Worm (Caenorhabditis elegans) whole organism, late embryonic: Measurements from ENCODE around the gene ZK402.2.

Experiments used
- ceh-18 ChIP-seq: sonication (generic microtip); optimal IDR thresholded peaks from 2 replicates; lab custom pipeline; 2016; ENCODE audit warnings: missing genetic modification characterization, missing compliant biosample characterization
- ceh-19 ChIP-seq: fragments of 200-800 bp; sonication (Bioruptor generic); optimal IDR thresholded peaks from 2 replicates; lab custom pipeline; 2018; ENCODE audit warnings: mild to moderate bottlenecking, missing genetic modification characterization, missing compliant biosample characterization
- ceh-6 ChIP-seq: fragments of 200-800 bp; sonication (Bioruptor generic); optimal IDR thresholded peaks from 2 replicates; lab custom pipeline; 2018; ENCODE audit warnings: mild to moderate bottlenecking, missing genetic modification characterization, missing compliant biosample characterization
- che-1 ChIP-seq: sonication (generic microtip); optimal IDR thresholded peaks from 2 replicates; lab custom pipeline; 2016; ENCODE audit warnings: mild to moderate bottlenecking, missing genetic modification characterization, missing compliant biosample characterization
- dmd-4 ChIP-seq: sonication (generic microtip); optimal IDR thresholded peaks from 2 replicates; lab custom pipeline; 2016; ENCODE audit warnings: borderline replicate concordance, missing genetic modification characterization, missing compliant biosample characterization
- elt-2 ChIP-seq: sonication (generic microtip); optimal IDR thresholded peaks from 2 replicates; lab custom pipeline; 2016; ENCODE audit warnings: missing genetic modification reagents, missing genetic modification characterization, missing compliant biosample characterization
- fax-1 ChIP-seq: sonication (generic microtip); optimal IDR thresholded peaks from 2 replicates; lab custom pipeline; 2016; ENCODE audit warnings: missing genotype, missing genetic modification characterization, missing compliant biosample characterization
- fkh-10 ChIP-seq: fragments of 150-350 bp; optimal IDR thresholded peaks from 2 replicates; lab custom pipeline; 2014; ENCODE audit warnings: missing biosample characterization, missing genetic modification reagents, missing genetic modification characterization
- hlh-8 ChIP-seq: sonication (generic microtip); optimal IDR thresholded peaks from 2 replicates; lab custom pipeline; 2016; ENCODE audit warnings: missing genotype, missing genetic modification characterization, missing compliant biosample characterization
- mec-3 ChIP-seq: sonication (generic microtip); optimal IDR thresholded peaks from 2 replicates; lab custom pipeline; 2016; ENCODE audit warnings: borderline replicate concordance, missing genetic modification characterization, missing compliant biosample characterization
- nfya-1 ChIP-seq: sonication (generic microtip); optimal IDR thresholded peaks from 2 replicates; lab custom pipeline; 2017; ENCODE audit warnings: missing genetic modification characterization, mild to moderate bottlenecking, missing compliant biosample characterization, antibody characterized with exemption, moderate library complexity
- nhr-11 ChIP-seq: fragments of 150-350 bp; optimal IDR thresholded peaks from 2 replicates; lab custom pipeline; 2014; ENCODE audit warnings: missing biosample characterization, missing genetic modification characterization
- pax-1 ChIP-seq: fragments of 150-350 bp; optimal IDR thresholded peaks from 2 replicates; lab custom pipeline; 2014; ENCODE audit warnings: missing biosample characterization, missing genetic modification characterization
- pros-1 ChIP-seq: fragments of 150-350 bp; optimal IDR thresholded peaks from 2 replicates; lab custom pipeline; 2014; ENCODE audit warnings: missing biosample characterization, missing genetic modification reagents, missing genetic modification characterization
- ref-2 ChIP-seq: sonication (generic microtip); optimal IDR thresholded peaks from 2 replicates; lab custom pipeline; 2016; ENCODE audit warnings: missing genetic modification characterization, missing compliant biosample characterization
- sdc-2 ChIP-seq: sonication (generic microtip); optimal IDR thresholded peaks from 2 replicates; lab custom pipeline; 2016; ENCODE audit warnings: missing genotype, missing genetic modification characterization, missing compliant biosample characterization
- sox-2 ChIP-seq: fragments of 200-800 bp; sonication (Bioruptor generic); IDR thresholded peaks from 2 replicates; pipeline ENCODE4 v1.3.6; 2022; ENCODE audit warnings: missing genetic modification reagents, missing genetic modification characterization, missing compliant biosample characterization
- syd-9 ChIP-seq: sonication (generic microtip); optimal IDR thresholded peaks from 2 replicates; lab custom pipeline; 2016; ENCODE audit warnings: mild to moderate bottlenecking, missing genetic modification characterization, moderate library complexity, missing compliant biosample characterization
- tbx-2 ChIP-seq: sonication (generic microtip); optimal IDR thresholded peaks from 2 replicates; lab custom pipeline; 2016; ENCODE audit warnings: missing genetic modification characterization, missing compliant biosample characterization
- tbx-7 ChIP-seq: sonication (generic microtip); optimal IDR thresholded peaks from 2 replicates; lab custom pipeline; 2016; ENCODE audit warnings: missing genotype, missing genetic modification characterization, missing compliant biosample characterization
- ttx-3 ChIP-seq: sonication (generic microtip); optimal IDR thresholded peaks from 2 replicates; lab custom pipeline; 2016; ENCODE audit warnings: missing genetic modification reagents, missing genetic modification characterization, missing compliant biosample characterization
- unc-42 ChIP-seq: sonication (generic microtip); optimal IDR thresholded peaks from 2 replicates; lab custom pipeline; 2016; ENCODE audit warnings: missing genotype, missing genetic modification characterization, missing compliant biosample characterization
- unc-55 ChIP-seq: sonication (generic microtip); optimal IDR thresholded peaks from 2 replicates; lab custom pipeline; 2017; ENCODE audit warnings: missing biosample characterization, missing genetic modification reagents, missing genetic modification characterization

Gene ZK402.2

DNA sequence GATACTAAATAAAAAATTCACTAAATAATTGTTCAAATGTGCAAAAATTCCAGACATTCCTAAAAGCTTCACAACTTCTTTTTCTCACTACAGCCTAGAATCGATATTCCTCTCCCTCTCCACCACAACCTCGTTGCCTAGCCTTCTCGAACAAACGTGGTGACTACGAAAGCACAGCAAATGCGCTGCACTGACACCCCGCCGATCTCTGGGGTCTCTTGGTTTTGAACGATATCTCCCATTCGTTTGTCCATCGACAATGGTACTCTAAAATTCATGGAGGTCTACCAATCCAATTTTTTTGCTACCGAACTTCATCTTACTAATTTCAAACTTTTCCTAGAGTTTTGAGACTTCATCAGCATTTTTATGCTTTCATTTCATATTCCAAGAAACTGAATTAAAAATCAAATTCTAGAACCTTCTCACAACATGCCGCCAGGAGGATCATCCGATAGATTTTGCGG is 46.8 kb downstream of the ZK402.2 start, which contains the start of gene W05H7.1 (continued):
- TF ChIP-seq tbx-2 (tag; lab: Kevin White, UChicago) (peak; percentile 60), hlh-8 (tag; lab: Kevin White, UChicago) (no peak), nfya-1 (peak; percentile 34), mec-3 (no peak), ttx-3 (tag; lab: Kevin White, UChicago) (no peak), elt-2 (tag; lab: Kevin White, UChicago) (no peak), pros-1 (tag; lab: Kevin White, UChicago) (no peak), fax-1 (no peak), syd-9 (tag; lab: Kevin White, UChicago) (no peak)

DNA sequence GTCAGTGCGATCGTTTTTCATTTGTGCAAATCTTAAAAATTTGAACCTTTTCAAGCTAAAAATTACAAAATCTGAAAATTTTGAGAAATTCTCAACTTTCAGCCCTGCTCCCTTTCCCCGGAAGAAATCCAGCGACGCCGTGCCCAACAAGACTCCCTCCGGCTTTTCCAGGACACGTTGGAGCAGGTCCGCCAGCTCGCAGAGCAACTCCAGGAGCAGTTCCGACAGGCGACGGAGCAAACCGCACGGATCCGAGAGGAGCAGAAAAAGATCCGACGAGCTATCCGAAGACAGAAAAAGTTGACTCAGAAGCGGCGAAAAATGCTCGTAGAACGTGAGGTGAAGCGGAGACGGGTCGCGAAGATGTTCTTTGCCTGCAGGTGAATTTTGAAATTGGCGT is 47.7 kb downstream of the ZK402.2 start:
- TF ChIP-seq sox-2 (GFP tag; lab: Robert Waterston, UW) (no peak), sdc-2 (tag; lab: Kevin White, UChicago) (no peak), fkh-10 (GFP tag; lab: Kevin White, UChicago) (no peak)

DNA sequence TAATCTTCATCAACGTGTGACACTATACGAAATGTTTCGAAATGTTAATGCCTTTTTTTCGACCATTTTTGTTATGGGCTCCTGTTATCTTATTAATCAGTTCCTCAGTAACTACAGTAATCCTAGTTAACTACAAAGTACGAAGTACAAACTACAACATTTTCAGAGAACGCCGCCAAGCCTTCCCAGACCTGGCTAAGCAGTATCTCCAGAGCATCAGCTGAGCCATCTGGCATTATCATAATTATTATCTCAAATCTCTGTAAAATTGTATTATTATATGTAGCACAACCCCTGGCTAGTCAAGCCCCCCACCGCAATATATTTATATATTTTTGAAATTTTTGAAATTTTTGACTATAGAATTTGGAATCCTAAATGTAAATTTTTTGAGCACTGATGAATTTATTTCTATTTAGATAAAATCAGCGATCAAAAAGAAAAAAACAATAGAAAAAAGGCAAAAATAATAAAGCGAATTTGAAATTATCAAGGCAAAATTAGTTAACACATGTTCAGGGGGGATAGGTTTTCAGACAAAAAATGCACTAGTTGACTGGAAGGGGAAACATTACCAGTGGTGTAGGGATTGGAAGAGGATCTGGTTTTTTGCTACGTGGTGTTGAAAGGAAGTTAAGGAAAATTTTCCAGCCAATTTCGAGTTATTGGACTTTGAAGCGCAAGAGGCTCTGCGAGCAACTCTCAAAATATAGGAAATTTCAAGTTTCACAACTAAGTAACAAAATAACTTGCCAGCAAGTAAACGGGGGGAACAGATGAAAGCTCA is 48.5 kb downstream of the ZK402.2 start:
- TF ChIP-seq ceh-18 (tag; lab: Kevin White, UChicago) (no peak), unc-55 (GFP tag; lab: Kevin White, UChicago) (no peak), dmd-4 (tag; lab: Kevin White, UChicago) (no peak), ceh-6 (no peak), che-1 (no peak), unc-42 (tag; lab: Kevin White, UChicago) (no peak), ttx-3 (tag; lab: Kevin White, UChicago) (no peak), nhr-11 (tag; lab: Kevin White, UChicago) (no peak), tbx-7 (no peak), ref-2 (tag; lab: Kevin White, UChicago) (no peak), ceh-19 (GFP tag; lab: Kevin White, UChicago) (no peak), pax-1 (tag; lab: Kevin White, UChicago) (no peak)
- TF ChIP-seq, all 69 proteins: peak for 0
